Fruit fly (Drosophila melanogaster) Kc167 (cell line): ENCODE measurements around the gene Remo.

ENCODE experiments used
- Sin3A ChIP-seq: fragments of >200 bp; optimal IDR thresholded peaks from 2 replicates; lab custom pipeline; 2018; ENCODE audit warnings: missing external identifiers
- h ChIP-seq: fragments of >200 bp; optimal IDR thresholded peaks from 3 replicates; lab custom pipeline; 2018; ENCODE audit warnings: missing external identifiers
- insv ChIP-seq: fragments of >200 bp; optimal IDR thresholded peaks from 3 replicates; lab custom pipeline; 2018; ENCODE audit warnings: missing external identifiers
- psq ChIP-seq: fragments of >200 bp; optimal IDR thresholded peaks from 2 replicates; lab custom pipeline; 2017; ENCODE audit warnings: missing external identifiers
- ttk ChIP-seq: sonication (Bioruptor generic); optimal IDR thresholded peaks from 2 replicates; lab custom pipeline; 2017; ENCODE audit warnings: missing external identifiers

dm6 chrX:13319376-13319883, 31.6 kb downstream of the Remo start:
- TF ChIP-seq h (lab: Kevin White, UChicago) = no peak
- TF ChIP-seq Sin3A (lab: Kevin White, UChicago) = no peak
- no peak for TF ChIP-seq psq (lab: Kevin White, UChicago)
- TF ChIP-seq insv (lab: Kevin White, UChicago) = no peak
- TF ChIP-seq ttk (lab: Kevin White, UChicago) = no peak
